Fruit fly (Drosophila melanogaster): ENCODE data around the gene CG42266.

dm6 chr2L:16302773-16303279 is 37.3 kb downstream of the CG42266 start, which contains the start of gene GMF:
- no peak for TF ChIP-seq gt (GFP tag; IDR thresholded peaks at IDR 0.05)
- no peak for TF ChIP-seq ERR (GFP tag; optimal IDR thresholded peaks at IDR 0.05)
- TF ChIP-seq Opbp (GFP tag; IDR thresholded peaks at IDR 0.05; ENCODE audit: partially characterized antibody): no peak
- TF ChIP-seq CG10565 (GFP tag; optimal IDR thresholded peaks at IDR 0.05): no peak
- no peak for TF ChIP-seq chn (GFP tag; optimal IDR thresholded peaks at IDR 0.05)
- no peak for TF ChIP-seq psq (GFP tag; optimal IDR thresholded peaks at IDR 0.05)
- peak; percentile 68 for TF ChIP-seq CG2712 (tag; optimal IDR thresholded peaks at IDR 0.05)
- TF ChIP-seq Sox100B (GFP tag; optimal IDR thresholded peaks at IDR 0.05): peak; percentile 31
- TF ChIP-seq CG4820 (GFP tag; optimal IDR thresholded peaks at IDR 0.05): peak; percentile 21

All from whole organism, embryonic.